Fruit fly (Drosophila melanogaster) whole organism: ENCODE measurements around the gene dgt2.

ENCODE experiments used
- CG8478 ChIP-seq: fragments of >200 bp; optimal IDR thresholded peaks from 2 replicates; lab custom pipeline; 2018; ENCODE audit warnings: inconsistent platforms
- Dll ChIP-seq: fragments of >200 bp; optimal IDR thresholded peaks from 2 replicates; lab custom pipeline; 2017
- EcR ChIP-seq, 2 experiments: fragments of >200 bp; optimal IDR thresholded peaks; 2 replicates each; lab custom pipeline; 2017; ENCODE audit warnings: missing biosample characterization in 2 of 2, missing genetic modification characterization in 2 of 2, missing genetic modification reagents in 2 of 2
- pan ChIP-seq: fragments of >200 bp; optimal IDR thresholded peaks from 2 replicates; lab custom pipeline; 2017
- psq ChIP-seq: fragments of >200 bp; optimal IDR thresholded peaks from 2 replicates; lab custom pipeline; 2017
- usp ChIP-seq: fragments of >200 bp; optimal IDR thresholded peaks from 2 replicates; lab custom pipeline; 2017; ENCODE audit warnings: missing biosample characterization, missing genetic modification characterization, mixed read lengths

dm6 chr2L:12002922-12003791 is 13.4 kb downstream of the dgt2 start:
- TF ChIP-seq pan (lab: Kevin White, UChicago), result no peak
- TF ChIP-seq CG8478, result no peak
- no peak for TF ChIP-seq psq
- no peak for TF ChIP-seq EcR (GFP tag; optimal IDR thresholded peaks at IDR 0.05; lab: Kevin White, UChicago)
- TF ChIP-seq usp, result no peak
- TF ChIP-seq Dll (lab: Kevin White, UChicago), result peak; percentile 50
